Fruit fly (Drosophila melanogaster) whole organism, adult: ENCODE results near the gene CG14564.

ENCODE experiments used
- CG11617 ChIP-seq: fragments of 200-800 bp; sonication (Bioruptor generic); optimal IDR thresholded peaks from 2 replicates; lab custom pipeline; 2017; ENCODE audit warnings: mild to moderate bottlenecking, missing biosample characterization, missing genetic modification reagents, missing genetic modification characterization
- CG12768 ChIP-seq: fragments of 200-800 bp; sonication (Bioruptor generic); optimal IDR thresholded peaks from 2 replicates; lab custom pipeline; 2017; ENCODE audit warnings: missing biosample characterization, missing genetic modification characterization, mild to moderate bottlenecking, moderate library complexity, missing genetic modification reagents
- CG14711 ChIP-seq: fragments of 200-800 bp; sonication (Bioruptor generic); optimal IDR thresholded peaks from 2 replicates; lab custom pipeline; 2018; ENCODE audit warnings: missing biosample characterization, mild to moderate bottlenecking, missing genetic modification characterization, moderate library complexity
- CG1620 ChIP-seq: fragments of 200-800 bp; sonication (Bioruptor generic); optimal IDR thresholded peaks from 2 replicates; lab custom pipeline; 2016; ENCODE audit warnings: missing biosample characterization, missing genetic modification characterization
- CG33017 ChIP-seq: fragments of 200-800 bp; sonication (Bioruptor generic); optimal IDR thresholded peaks from 2 replicates; lab custom pipeline; 2018; ENCODE audit warnings: missing biosample characterization, mild to moderate bottlenecking, missing genetic modification characterization, moderate library complexity
- CG5204 ChIP-seq: fragments of 200-800 bp; sonication (Bioruptor generic); optimal IDR thresholded peaks from 2 replicates; lab custom pipeline; 2016; ENCODE audit warnings: missing biosample characterization, missing genetic modification characterization
- CG7045 ChIP-seq: fragments of 200-800 bp; sonication (Bioruptor generic); optimal IDR thresholded peaks from 2 replicates; lab custom pipeline; 2017; ENCODE audit warnings: missing biosample characterization, mild to moderate bottlenecking, missing genetic modification characterization
- CG7101 ChIP-seq: fragments of 200-800 bp; sonication (Bioruptor generic); optimal IDR thresholded peaks from 2 replicates; lab custom pipeline; 2018; ENCODE audit warnings: missing biosample characterization, mild to moderate bottlenecking, missing genetic modification characterization, moderate library complexity
- Clk ChIP-seq: fragments of 200-800 bp; sonication (Bioruptor generic); optimal IDR thresholded peaks from 2 replicates; lab custom pipeline; 2017; ENCODE audit warnings: missing biosample characterization, missing genetic modification characterization
- Crg-1 ChIP-seq: fragments of 200-800 bp; sonication (Bioruptor generic); optimal IDR thresholded peaks from 2 replicates; lab custom pipeline; 2016; ENCODE audit warnings: missing biosample characterization, missing genetic modification characterization
- Hr96 ChIP-seq: fragments of 200-800 bp; sonication (Bioruptor generic); optimal IDR thresholded peaks from 2 replicates; lab custom pipeline; 2016; ENCODE audit warnings: missing biosample characterization, missing genetic modification characterization
- Mnt ChIP-seq: fragments of 200-800 bp; sonication (Bioruptor generic); optimal IDR thresholded peaks from 2 replicates; lab custom pipeline; 2016; ENCODE audit warnings: missing biosample characterization, mild to moderate bottlenecking, missing genetic modification characterization
- bab1 ChIP-seq: fragments of 200-800 bp; sonication (Bioruptor generic); optimal IDR thresholded peaks from 3 replicates; lab custom pipeline; 2019; ENCODE audit warnings: missing biosample characterization, mild to moderate bottlenecking, missing genetic modification characterization, moderate library complexity
- cic ChIP-seq: fragments of 200-800 bp; sonication (Bioruptor generic); optimal IDR thresholded peaks from 2 replicates; lab custom pipeline; 2017; ENCODE audit warnings: missing biosample characterization, mild to moderate bottlenecking, missing genetic modification characterization, moderate library complexity
- cnc ChIP-seq, 2 experiments: fragments of >200 bp; optimal IDR thresholded peaks; 2 replicates each; lab custom pipeline; 2017
- kay ChIP-seq: fragments of 200-800 bp; sonication (Bioruptor generic); peaks from one replicate; lab custom pipeline; 2016; ENCODE audit warnings: missing biosample characterization, missing genetic modification characterization, borderline replicate concordance
- ovo ChIP-seq: fragments of 200-800 bp; sonication (Bioruptor generic); optimal IDR thresholded peaks from 2 replicates; lab custom pipeline; 2016; ENCODE audit warnings: missing biosample characterization, missing genetic modification characterization
- pad ChIP-seq: fragments of 200-800 bp; sonication (Bioruptor generic); optimal IDR thresholded peaks from 3 replicates; lab custom pipeline; 2017; ENCODE audit warnings: missing biosample characterization, missing genetic modification characterization, mild to moderate bottlenecking, moderate library complexity, missing genetic modification reagents
- tj ChIP-seq: fragments of 200-800 bp; sonication (Bioruptor generic); optimal IDR thresholded peaks from 3 replicates; lab custom pipeline; 2017; ENCODE audit warnings: missing biosample characterization, mild to moderate bottlenecking, missing genetic modification characterization, moderate library complexity
- toe ChIP-seq: fragments of 200-800 bp; sonication (Bioruptor generic); optimal IDR thresholded peaks from 2 replicates; lab custom pipeline; 2016; ENCODE audit warnings: missing biosample characterization, missing genetic modification characterization

Gene CG14564

DNA sequence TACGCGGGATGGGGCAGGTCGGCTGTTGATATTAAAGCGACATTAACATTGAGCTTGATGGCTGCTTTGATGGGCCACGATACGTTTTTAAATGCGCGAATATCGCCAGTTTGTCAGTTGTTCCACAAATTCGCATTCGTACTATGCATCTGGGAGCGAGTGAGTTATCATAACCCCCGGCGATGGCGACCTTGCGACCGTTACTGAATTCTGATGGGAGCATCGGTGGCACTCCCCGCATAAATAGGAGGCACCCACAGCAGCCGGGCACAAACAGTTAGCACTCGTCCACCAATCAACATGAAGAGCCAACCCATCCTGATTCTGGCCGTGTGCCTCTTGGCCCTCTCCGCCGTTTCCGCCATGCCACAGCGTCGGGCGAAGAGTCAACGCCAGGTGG, at the start of gene CG14564:
Gene CG14564 (plus strand): TSS at position 301 of the 400 bp plus-strand sequence.
- no peak for TF ChIP-seq CG1620 (GFP tag; lab: Kevin White, UChicago)
- TF ChIP-seq kay, result no peak
- TF ChIP-seq CG5204 (GFP tag; lab: Kevin White, UChicago), result no peak
- no peak for TF ChIP-seq CG11617 (GFP tag; lab: Kevin White, UChicago)
- TF ChIP-seq bab1 (GFP tag; lab: Kevin White, UChicago), result no peak
- TF ChIP-seq ovo, result no peak
- no peak for TF ChIP-seq pad (GFP tag; lab: Kevin White, UChicago)
- TF ChIP-seq Hr96, result no peak
- no peak for TF ChIP-seq cic (GFP tag; lab: Kevin White, UChicago)
- TF ChIP-seq toe, result no peak
- TF ChIP-seq CG12768, result no peak

DNA sequence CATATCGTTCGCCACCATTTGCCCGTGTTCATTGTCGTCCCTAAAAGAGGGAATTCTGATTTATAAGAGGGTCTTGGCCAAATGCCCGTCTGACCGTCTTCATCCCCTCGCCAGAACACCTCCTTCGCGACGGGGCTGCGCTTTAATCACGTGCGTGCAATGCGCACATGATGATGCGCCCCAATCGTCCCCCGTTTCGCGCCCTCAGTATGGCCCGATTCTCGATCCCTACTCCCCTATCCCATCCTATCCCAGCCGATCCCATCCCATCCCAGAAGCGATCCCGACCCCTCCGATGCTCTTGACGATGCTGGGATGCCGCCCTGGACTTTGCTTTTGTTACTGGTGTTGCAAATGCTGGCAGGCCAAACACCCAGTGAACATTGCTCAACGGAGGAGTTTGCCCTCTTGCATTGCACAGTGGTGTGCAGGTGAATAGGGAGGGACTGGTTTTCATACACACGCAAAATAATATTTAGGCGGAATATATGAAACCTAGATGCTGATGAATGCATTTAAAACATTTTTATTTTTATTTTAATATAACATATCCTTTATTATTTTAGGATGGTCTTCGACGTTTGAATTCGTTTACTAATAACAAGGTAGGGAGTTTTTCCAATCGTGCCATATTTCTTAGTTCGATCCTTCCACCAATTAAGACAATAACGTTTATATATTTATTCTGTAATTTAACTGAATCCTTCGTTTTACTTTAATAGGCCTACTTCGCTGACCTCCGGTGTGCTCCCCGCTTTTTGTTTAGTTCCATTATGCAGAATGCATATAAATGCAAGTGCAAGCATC, 47.0 kb upstream of the CG14564 start:
- TF ChIP-seq CG11617 (GFP tag; lab: Kevin White, UChicago), result no peak
- TF ChIP-seq CG5204 (GFP tag; lab: Kevin White, UChicago), result no peak
- TF ChIP-seq CG12768, result no peak
- TF ChIP-seq pad (GFP tag; lab: Kevin White, UChicago), result no peak
- TF ChIP-seq CG7101, result no peak
- no peak for TF ChIP-seq ovo
- TF ChIP-seq CG1620 (GFP tag; lab: Kevin White, UChicago), result no peak
- no peak for TF ChIP-seq toe
- TF ChIP-seq bab1 (GFP tag; lab: Kevin White, UChicago), result no peak
- no peak for TF ChIP-seq cnc (optimal IDR thresholded peaks at IDR 0.05; lab: Kevin White, UChicago)
- TF ChIP-seq Mnt (GFP tag; lab: Kevin White, UChicago), result no peak

DNA sequence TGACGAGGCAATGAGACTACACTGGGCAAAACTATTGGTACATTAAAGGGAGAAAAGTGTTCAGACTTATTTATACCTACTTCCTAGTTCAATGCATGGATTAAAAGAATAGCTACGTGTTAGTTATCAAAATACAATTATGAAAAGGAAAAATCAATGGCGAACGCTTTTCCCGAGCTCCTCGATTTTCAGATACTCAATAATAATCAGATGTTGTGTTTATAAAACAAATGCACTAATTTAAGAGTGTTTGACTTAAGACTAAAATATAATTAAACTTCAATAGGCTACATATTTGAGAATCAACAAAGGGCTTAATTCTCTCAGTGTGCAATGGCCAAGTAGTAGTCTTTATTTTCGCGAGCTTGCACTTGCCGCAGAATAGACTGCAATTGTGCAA, 41.0 kb upstream of the CG14564 start:
- TF ChIP-seq CG33017 (tag; lab: Kevin White, UChicago), result no peak
- TF ChIP-seq toe, result no peak
- TF ChIP-seq kay, result no peak
- no peak for TF ChIP-seq CG11617 (GFP tag; lab: Kevin White, UChicago)
- TF ChIP-seq Clk (GFP tag; lab: Kevin White, UChicago), result no peak
- no peak for TF ChIP-seq CG5204 (GFP tag; lab: Kevin White, UChicago)
- no peak for TF ChIP-seq tj (GFP tag; lab: Kevin White, UChicago)
- no peak for TF ChIP-seq CG12768
- no peak for TF ChIP-seq CG7101
- TF ChIP-seq CG1620 (GFP tag; lab: Kevin White, UChicago), result no peak
- TF ChIP-seq CG14711 (tag; lab: Kevin White, UChicago), result no peak
- no peak for TF ChIP-seq cic (GFP tag; lab: Kevin White, UChicago)
- no peak for TF ChIP-seq Crg-1 (GFP tag; lab: Kevin White, UChicago)
- TF ChIP-seq CG7045 (GFP tag; lab: Kevin White, UChicago), result no peak
- TF ChIP-seq cnc (optimal IDR thresholded peaks at IDR 0.05; lab: Kevin White, UChicago), result no peak

DNA sequence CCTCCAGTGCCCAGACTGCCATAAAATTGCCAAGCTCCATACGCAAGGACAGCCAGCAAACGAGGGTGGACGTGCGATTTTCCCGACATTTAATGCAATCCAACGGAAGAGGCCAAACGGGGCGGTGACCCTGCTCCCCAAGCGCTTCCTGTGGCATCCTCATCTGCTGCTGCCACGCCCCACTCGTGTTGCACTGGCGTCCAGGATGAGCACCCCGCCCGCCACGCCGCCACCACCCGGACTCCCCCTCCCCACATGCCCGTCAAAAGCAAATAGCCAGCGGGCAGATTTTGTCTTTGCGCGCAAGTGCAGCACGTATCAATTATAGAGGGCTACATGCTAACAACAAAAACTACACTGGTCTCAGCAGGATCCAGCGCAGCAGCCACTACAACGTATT, 38.7 kb upstream of the CG14564 start:
- no peak for TF ChIP-seq CG14711 (tag; lab: Kevin White, UChicago)
- TF ChIP-seq cnc (optimal IDR thresholded peaks at IDR 0.05; lab: Kevin White, UChicago), result no peak
- no peak for TF ChIP-seq CG7101
- no peak for TF ChIP-seq kay
- TF ChIP-seq CG7045 (GFP tag; lab: Kevin White, UChicago), result no peak
- TF ChIP-seq Crg-1 (GFP tag; lab: Kevin White, UChicago), result no peak
- no peak for TF ChIP-seq CG12768
- no peak for TF ChIP-seq bab1 (GFP tag; lab: Kevin White, UChicago)
- no peak for TF ChIP-seq cic (GFP tag; lab: Kevin White, UChicago)
- no peak for TF ChIP-seq toe

dm6 chr3L:21720869-21721268, 36.1 kb upstream of the CG14564 start:
- no peak for TF ChIP-seq pad (GFP tag; lab: Kevin White, UChicago)
- no peak for TF ChIP-seq Crg-1 (GFP tag; lab: Kevin White, UChicago)
- no peak for TF ChIP-seq CG14711 (tag; lab: Kevin White, UChicago)
- no peak for TF ChIP-seq CG5204 (GFP tag; lab: Kevin White, UChicago)
- TF ChIP-seq Hr96, result no peak
- no peak for TF ChIP-seq CG7045 (GFP tag; lab: Kevin White, UChicago)
- no peak for TF ChIP-seq bab1 (GFP tag; lab: Kevin White, UChicago)
- no peak for TF ChIP-seq toe
- no peak for TF ChIP-seq CG11617 (GFP tag; lab: Kevin White, UChicago)
- no peak for TF ChIP-seq Clk (GFP tag; lab: Kevin White, UChicago)
- no peak for TF ChIP-seq tj (GFP tag; lab: Kevin White, UChicago)

DNA sequence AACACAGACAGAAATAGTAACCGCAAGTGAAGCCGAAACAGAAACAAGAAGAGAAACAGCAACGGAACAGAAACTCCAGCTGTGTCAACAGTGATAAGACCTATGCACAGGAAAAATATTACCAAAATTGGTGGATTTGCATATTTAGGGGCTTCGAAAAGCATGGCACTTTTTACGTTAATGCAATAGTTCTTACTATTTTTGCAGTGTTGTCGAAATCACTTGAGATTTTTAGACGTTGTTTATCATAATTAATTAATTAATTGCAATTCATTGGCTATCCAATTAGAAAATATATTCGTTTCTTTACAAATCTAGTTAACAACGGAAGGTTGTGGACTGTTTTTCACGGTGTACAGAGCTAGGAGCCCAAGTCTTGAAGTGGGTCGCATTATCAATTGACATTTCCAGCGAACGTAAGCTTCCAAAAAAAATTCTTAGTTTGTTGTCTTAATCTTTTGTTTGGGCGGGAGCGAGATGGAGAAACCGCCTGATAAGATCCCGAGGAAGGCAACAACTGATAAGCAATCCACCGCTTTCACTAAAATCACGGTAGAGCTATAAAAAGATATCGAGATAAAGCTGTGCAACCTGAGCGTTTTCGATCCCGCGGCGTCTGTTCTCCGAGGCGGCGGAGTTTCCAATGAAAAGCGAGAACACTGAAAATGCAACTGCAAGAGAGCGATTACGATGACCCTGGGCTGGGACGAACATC, 29.8 kb upstream of the CG14564 start:
- TF ChIP-seq cnc (optimal IDR thresholded peaks at IDR 0.05; lab: Kevin White, UChicago) (no peak), cic (GFP tag; lab: Kevin White, UChicago) (no peak), Mnt (GFP tag; lab: Kevin White, UChicago) (no peak), Clk (GFP tag; lab: Kevin White, UChicago) (no peak), bab1 (GFP tag; lab: Kevin White, UChicago) (peak; percentile 13), CG12768 (no peak), tj (GFP tag; lab: Kevin White, UChicago) (peak; percentile 48), CG33017 (tag; lab: Kevin White, UChicago) (no peak), CG5204 (GFP tag; lab: Kevin White, UChicago) (no peak), CG11617 (GFP tag; lab: Kevin White, UChicago) (no peak), kay (no peak), Hr96 (no peak), pad (GFP tag; lab: Kevin White, UChicago) (no peak), CG7101 (no peak), CG1620 (GFP tag; lab: Kevin White, UChicago) (no peak), toe (no peak)
